Fruit fly (Drosophila melanogaster): ENCODE results near the gene CG12219.

Gene CG12219

DNA sequence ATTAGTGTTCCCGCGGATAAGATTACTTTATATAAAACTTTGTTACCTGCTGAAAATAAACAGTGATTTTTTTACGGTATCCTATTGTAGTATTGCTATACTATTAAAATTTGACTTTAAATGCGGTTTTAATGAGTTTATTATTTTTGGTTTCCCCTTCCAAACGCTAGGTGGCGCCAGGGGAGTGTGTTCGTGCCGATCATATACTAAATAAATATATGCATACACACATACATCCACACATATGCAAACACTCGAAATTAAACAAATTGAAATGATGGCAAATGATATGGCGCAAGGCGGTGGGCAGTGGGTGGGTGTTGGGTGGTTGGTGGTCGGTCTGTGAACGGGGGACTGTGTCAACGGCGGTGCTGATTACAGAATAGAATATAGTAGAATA is 47.4 kb downstream of the CG12219 start:
- TF ChIP-seq CG8478 (optimal IDR thresholded peaks at IDR 0.05) = no peak
- peak; percentile 65 to 79 for TF ChIP-seq CTCF (optimal IDR thresholded peaks at IDR 0.05)

DNA sequence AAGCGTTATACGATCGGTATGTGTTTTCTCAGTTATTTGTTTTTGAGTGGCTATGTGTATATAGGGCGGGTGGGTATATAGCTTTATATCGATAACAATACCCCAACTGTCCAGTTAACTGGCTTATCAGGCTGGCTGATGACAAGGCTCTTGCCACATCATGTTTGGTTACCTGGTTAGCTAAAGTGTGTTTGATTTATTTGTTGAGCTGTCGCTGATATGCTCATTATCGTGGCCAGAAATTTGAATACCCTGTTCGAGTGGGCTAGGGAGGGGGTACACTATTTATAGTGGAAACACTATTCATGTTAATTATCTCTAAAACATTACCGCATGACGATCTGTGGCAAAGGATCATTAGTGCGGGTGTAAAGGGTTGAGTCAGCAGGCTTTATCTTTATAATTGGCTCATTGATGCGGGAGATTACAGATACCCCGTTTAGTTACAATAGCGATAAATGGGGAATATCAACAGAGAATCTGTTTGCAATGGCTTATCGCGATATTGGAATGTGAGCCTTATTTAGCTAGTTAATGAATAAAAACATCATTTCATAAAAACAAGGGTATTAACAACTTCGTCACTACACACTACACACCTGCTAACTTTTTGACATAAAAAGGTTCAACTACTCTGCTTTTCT is 48.1 kb downstream of the CG12219 start:
- TF ChIP-seq CTCF (optimal IDR thresholded peaks at IDR 0.05) (no peak), CG8478 (optimal IDR thresholded peaks at IDR 0.05) (no peak)
